Worm (Caenorhabditis elegans) whole organism, L1 larva: ENCODE results near the gene T10H9.8.

ENCODE experiments used
- aly-2 ChIP-seq: fragments of 150-350 bp; optimal IDR thresholded peaks from 2 replicates; lab custom pipeline; 2014; ENCODE audit warnings: missing biosample characterization, missing genetic modification characterization
- ceh-82 ChIP-seq, 3 experiments: fragments of 150-350 bp in 1 of 3; sonication (generic microtip) in 2 of 3; optimal IDR thresholded peaks; 2 replicates each; lab custom pipeline; 2014 to 2017; ENCODE audit warnings: missing biosample characterization in 3 of 3, missing genetic modification characterization in 3 of 3
- ceh-88 ChIP-seq: fragments of 200-800 bp; sonication (Bioruptor generic); IDR thresholded peaks from 2 replicates; pipeline ENCODE4 v1.3.6; 2022; ENCODE audit warnings: missing genetic modification characterization, missing compliant biosample characterization
- ceh-90 ChIP-seq: sonication (generic microtip); optimal IDR thresholded peaks from 2 replicates; lab custom pipeline; 2016; ENCODE audit warnings: missing genetic modification characterization, missing compliant biosample characterization
- efl-1 ChIP-seq, 4 experiments: fragments of 150-350 bp; optimal IDR thresholded peaks in 3 of 4; peaks in 1 of 4; 1 replicate in 1 of 4; 2 replicates in 3 of 4; lab custom pipeline; 2014; ENCODE audit warnings: missing biosample characterization in 2 of 4, missing genetic modification characterization in 2 of 4, missing genetic modification reagents in 2 of 4
- egl-27 ChIP-seq, 2 experiments: fragments of 150-350 bp in 1 of 2; sonication (generic microtip); optimal IDR thresholded peaks; 3 replicates each; lab custom pipeline; 2017 to 2018; ENCODE audit warnings: missing biosample characterization in 2 of 2, missing genetic modification characterization in 2 of 2, missing genetic modification reagents in 2 of 2
- fos-1 ChIP-seq: fragments of 150-350 bp; optimal IDR thresholded peaks from 2 replicates; lab custom pipeline; 2014; ENCODE audit warnings: missing biosample characterization, missing genetic modification characterization
- lin-13 ChIP-seq: fragments of 150-350 bp; optimal IDR thresholded peaks from 2 replicates; lab custom pipeline; 2014; ENCODE audit warnings: missing biosample characterization, missing genetic modification reagents, missing genetic modification characterization
- nhr-12 ChIP-seq: sonication (generic microtip); optimal IDR thresholded peaks from 2 replicates; lab custom pipeline; 2017; ENCODE audit warnings: missing biosample characterization, missing genetic modification characterization
- nhr-20 ChIP-seq: sonication (generic microtip); optimal IDR thresholded peaks from 2 replicates; lab custom pipeline; 2016; ENCODE audit warnings: mild to moderate bottlenecking, missing genetic modification characterization, missing compliant biosample characterization
- nhr-77 ChIP-seq: fragments of 150-350 bp; optimal IDR thresholded peaks from 2 replicates; lab custom pipeline; 2014; ENCODE audit warnings: missing biosample characterization, missing genetic modification characterization
- snpc-4 ChIP-seq: fragments of 150-350 bp; optimal IDR thresholded peaks from 2 replicates; lab custom pipeline; 2014; ENCODE audit warnings: missing biosample characterization, missing genetic modification characterization
- tbx-2 ChIP-seq: sonication (generic microtip); optimal IDR thresholded peaks from 2 replicates; lab custom pipeline; 2016; ENCODE audit warnings: missing genetic modification characterization, missing compliant biosample characterization
- ztf-11 ChIP-seq, 2 experiments: sonication (generic microtip); optimal IDR thresholded peaks; 2 replicates each; lab custom pipeline; 2016 to 2017; ENCODE audit warnings: missing genetic modification characterization in 2 of 2, missing biosample characterization in 1 of 2, missing compliant biosample characterization in 1 of 2

- TF ChIP-seq snpc-4 (tag; lab: Kevin White, UChicago) (no peak), fos-1 (tag; lab: Kevin White, UChicago) (no peak), ceh-90 (tag; lab: Kevin White, UChicago) (no peak), nhr-20 (no peak), ceh-88 (GFP tag; lab: Robert Waterston, UW) (no peak), tbx-2 (tag; lab: Kevin White, UChicago) (no peak), aly-2 (tag; lab: Kevin White, UChicago) (no peak), nhr-12 (tag; lab: Kevin White, UChicago) (no peak), lin-13 (GFP tag; lab: Kevin White, UChicago) (no peak), efl-1 (optimal IDR thresholded peaks at IDR 0.05; lab: Kevin White, UChicago) (no peak), efl-1 (GFP tag; optimal IDR thresholded peaks at IDR 0.05 in 1 of 2; lab: Kevin White, UChicago) (no peak), ceh-82 (tag; optimal IDR thresholded peaks at IDR 0.05; lab: Kevin White, UChicago) (peak in 1 of 3 experiments; percentile 24), nhr-77 (tag; lab: Kevin White, UChicago) (no peak), egl-27 (tag; optimal IDR thresholded peaks at IDR 0.05; lab: Kevin White, UChicago) (no peak), ztf-11 (tag; optimal IDR thresholded peaks at IDR 0.05; lab: Kevin White, UChicago) (no peak)
These were observed 20.3 kb upstream of the T10H9.8 start for ce11 chrV:6631866-6632265.
